Fruit fly (Drosophila melanogaster) whole organism, embryonic: Measurements from ENCODE around the gene Sem1.

Experiments used
- Aef1 ChIP-seq: fragments of 200-800 bp; sonication (Bioruptor generic); IDR thresholded peaks from 3 replicates; pipeline ENCODE4 v1.3.6; 2022; ENCODE audit warnings: missing biosample characterization, missing genetic modification characterization
- Antp ChIP-seq: fragments of 200-800 bp; sonication (Bioruptor generic); optimal IDR thresholded peaks from 3 replicates; lab custom pipeline; 2016; ENCODE audit warnings: missing biosample characterization, missing genetic modification characterization
- BEAF-32 ChIP-seq: fragments of 200-800 bp; sonication (Bioruptor generic); optimal IDR thresholded peaks from 3 replicates; lab custom pipeline; 2017; ENCODE audit warnings: missing biosample characterization, missing genetic modification characterization, mild to moderate bottlenecking, moderate library complexity, missing genetic modification reagents
- Blimp-1 ChIP-seq: fragments of 200-800 bp; sonication (Bioruptor generic); optimal IDR thresholded peaks from 3 replicates; lab custom pipeline; 2018; ENCODE audit warnings: missing biosample characterization, missing genetic modification characterization, mild to moderate bottlenecking, moderate library complexity, missing genetic modification reagents
- CG11695 ChIP-seq: fragments of 200-800 bp; sonication (Bioruptor generic); IDR thresholded peaks from 3 replicates; pipeline ENCODE4 v1.3.6; 2022; ENCODE audit warnings: missing biosample characterization, missing genetic modification characterization
- CG15011 ChIP-seq: fragments of 200-800 bp; sonication (Bioruptor generic); optimal IDR thresholded peaks from 3 replicates; lab custom pipeline; 2018; ENCODE audit warnings: missing biosample characterization, mild to moderate bottlenecking, missing genetic modification characterization
- CG15601 ChIP-seq: fragments of 200-800 bp; sonication (Bioruptor generic); optimal IDR thresholded peaks from 3 replicates; lab custom pipeline; 2019; ENCODE audit warnings: missing biosample characterization, mild to moderate bottlenecking, missing genetic modification characterization, moderate library complexity
- CG16779 ChIP-seq: fragments of 200-800 bp; sonication (Bioruptor generic); IDR thresholded peaks from 2 replicates; pipeline ENCODE4 v1.3.6; 2022; ENCODE audit warnings: missing biosample characterization, missing genetic modification characterization
- CG16813 ChIP-seq: fragments of 200-800 bp; sonication (Bioruptor generic); IDR thresholded peaks from 3 replicates; pipeline ENCODE4 v1.3.6; 2022; ENCODE audit warnings: missing biosample characterization, missing genetic modification characterization; ENCODE audit not compliant: partially characterized antibody
- CG1832 ChIP-seq: fragments of 200-800 bp; sonication (Bioruptor generic); optimal IDR thresholded peaks from 2 replicates; lab custom pipeline; 2017; ENCODE audit warnings: missing biosample characterization, mild to moderate bottlenecking, missing genetic modification characterization, inconsistent platforms
- CG18619 ChIP-seq: fragments of 200-800 bp; sonication (Bioruptor generic); optimal IDR thresholded peaks from 3 replicates; lab custom pipeline; 2017; ENCODE audit warnings: missing biosample characterization, mild to moderate bottlenecking, missing genetic modification characterization
- CG18764 ChIP-seq: fragments of 200-800 bp; sonication (Bioruptor generic); optimal IDR thresholded peaks from 3 replicates; lab custom pipeline; 2016; ENCODE audit warnings: missing biosample characterization, missing genetic modification characterization
- CG2199 ChIP-seq: fragments of 200-800 bp; sonication (Bioruptor generic); IDR thresholded peaks from 3 replicates; pipeline ENCODE4 v1.3.6; 2022; ENCODE audit warnings: missing biosample characterization, missing genetic modification characterization
- CG2875 ChIP-seq: fragments of 200-800 bp; sonication (Bioruptor generic); optimal IDR thresholded peaks from 2 replicates; lab custom pipeline; 2017; ENCODE audit warnings: missing biosample characterization, mild to moderate bottlenecking, missing genetic modification characterization, missing genetic modification reagents
- CG30020 ChIP-seq: fragments of 200-800 bp; optimal IDR thresholded peaks from 2 replicates; lab custom pipeline; 2019; ENCODE audit warnings: missing biosample characterization, mild to moderate bottlenecking, missing genetic modification characterization, moderate library complexity
- CG30403 ChIP-seq: fragments of 200-800 bp; sonication (Bioruptor generic); optimal IDR thresholded peaks from 3 replicates; lab custom pipeline; 2016; ENCODE audit warnings: missing biosample characterization, missing genetic modification characterization
- CG3995 ChIP-seq: fragments of 200-800 bp; sonication (Bioruptor generic); optimal IDR thresholded peaks from 3 replicates; lab custom pipeline; 2016; ENCODE audit warnings: missing biosample characterization, missing genetic modification characterization
- CG4617 ChIP-seq: fragments of 200-800 bp; sonication (Bioruptor generic); optimal IDR thresholded peaks from 3 replicates; lab custom pipeline; 2016; ENCODE audit warnings: missing biosample characterization, missing genetic modification characterization, borderline replicate concordance
- CG7372 ChIP-seq: fragments of 200-800 bp; sonication (Bioruptor generic); IDR thresholded peaks from 2 replicates; pipeline ENCODE4 v1.3.6; 2022; ENCODE audit warnings: missing biosample characterization, missing genetic modification characterization
- H15 ChIP-seq: fragments of 200-800 bp; sonication (Bioruptor generic); IDR thresholded peaks from 3 replicates; pipeline ENCODE4 v1.3.6; 2022; ENCODE audit warnings: missing biosample characterization, missing genetic modification characterization
- Mad ChIP-seq: fragments of 200-800 bp; sonication (Bioruptor generic); optimal IDR thresholded peaks from 2 replicates; lab custom pipeline; 2016; ENCODE audit warnings: missing biosample characterization, missing genetic modification characterization
- Med ChIP-seq: fragments of 200-800 bp; sonication (Bioruptor generic); peaks from one replicate; lab custom pipeline; 2016; ENCODE audit warnings: missing biosample characterization, missing genetic modification characterization, mild to moderate bottlenecking, inconsistent platforms, moderate library complexity
- Mes4 ChIP-seq: fragments of 200-800 bp; sonication (Bioruptor generic); optimal IDR thresholded peaks from 2 replicates; lab custom pipeline; 2016; ENCODE audit warnings: missing biosample characterization, missing genetic modification characterization
- Nf-YB ChIP-seq: fragments of 200-800 bp; sonication (Bioruptor generic); optimal IDR thresholded peaks from 3 replicates; lab custom pipeline; 2019; ENCODE audit warnings: missing biosample characterization, mild to moderate bottlenecking, missing genetic modification characterization, moderate library complexity
- Sry-δ ChIP-seq: fragments of 200-800 bp; sonication (Bioruptor generic); optimal IDR thresholded peaks from 2 replicates; lab custom pipeline; 2016; ENCODE audit warnings: missing biosample characterization, missing genetic modification characterization
- Tbp ChIP-seq: fragments of >200 bp; optimal IDR thresholded peaks from 2 replicates; lab custom pipeline; 2018; ENCODE audit warnings: missing biosample characterization, missing genetic modification characterization
- ab ChIP-seq: fragments of 200-800 bp; sonication (Bioruptor generic); optimal IDR thresholded peaks from 2 replicates; lab custom pipeline; 2016; ENCODE audit warnings: missing biosample characterization, missing genetic modification characterization
- amos ChIP-seq: fragments of 200-800 bp; sonication (Bioruptor generic); IDR thresholded peaks from 2 replicates; pipeline ENCODE4 v1.3.6; 2022; ENCODE audit warnings: missing biosample characterization, missing genetic modification characterization; ENCODE audit not compliant: partially characterized antibody
- az2 ChIP-seq: fragments of 200-800 bp; sonication (Bioruptor generic); optimal IDR thresholded peaks from 3 replicates; lab custom pipeline; 2016; ENCODE audit warnings: missing biosample characterization, missing genetic modification characterization
- chn ChIP-seq: fragments of 200-800 bp; sonication (Bioruptor generic); optimal IDR thresholded peaks from 2 replicates; lab custom pipeline; 2016; ENCODE audit warnings: missing biosample characterization, missing genetic modification characterization
- croc ChIP-seq: fragments of 200-800 bp; sonication (Bioruptor generic); conservative IDR thresholded peaks from 3 replicates; pipeline ENCODE4 v1.3.6; 2022; ENCODE audit warnings: missing biosample characterization, missing genetic modification characterization
- disco-r ChIP-seq: fragments of 200-800 bp; sonication (Bioruptor generic); optimal IDR thresholded peaks from 2 replicates; lab custom pipeline; 2016; ENCODE audit warnings: missing biosample characterization, missing genetic modification characterization
- dpn ChIP-seq, 2 experiments: fragments of 200-800 bp; sonication (Bioruptor generic); optimal IDR thresholded peaks; 3 replicates each; lab custom pipeline; 2016; ENCODE audit warnings: missing biosample characterization in 2 of 2, missing genetic modification characterization in 2 of 2
- her ChIP-seq: fragments of 200-800 bp; sonication (Bioruptor generic); optimal IDR thresholded peaks from 2 replicates; lab custom pipeline; 2016; ENCODE audit warnings: missing biosample characterization, missing genetic modification characterization
- hth ChIP-seq: fragments of >200 bp; optimal IDR thresholded peaks from 2 replicates; lab custom pipeline; 2017; ENCODE audit warnings: inconsistent platforms
- ind ChIP-seq: fragments of 200-800 bp; sonication (Bioruptor generic); optimal IDR thresholded peaks from 3 replicates; lab custom pipeline; 2016; ENCODE audit warnings: missing biosample characterization, missing genetic modification characterization
- inv ChIP-seq: fragments of 200-800 bp; sonication (Bioruptor generic); IDR thresholded peaks from 2 replicates; pipeline ENCODE4 v1.3.6; 2022; ENCODE audit warnings: missing biosample characterization, missing genetic modification characterization; ENCODE audit not compliant: partially characterized antibody
- lab ChIP-seq: fragments of 200-800 bp; sonication (Bioruptor generic); optimal IDR thresholded peaks from 3 replicates; lab custom pipeline; 2017; ENCODE audit warnings: missing biosample characterization, missing genetic modification characterization, mild to moderate bottlenecking, moderate library complexity, missing genetic modification reagents
- lilli ChIP-seq: fragments of 200-800 bp; sonication (Bioruptor generic); optimal IDR thresholded peaks from 3 replicates; lab custom pipeline; 2016; ENCODE audit warnings: missing biosample characterization, missing genetic modification characterization
- mam ChIP-seq: fragments of 200-800 bp; sonication (Bioruptor generic); optimal IDR thresholded peaks from 3 replicates; lab custom pipeline; 2016; ENCODE audit warnings: missing biosample characterization, missing genetic modification characterization
- onecut ChIP-seq: fragments of 200-800 bp; sonication (Bioruptor generic); IDR thresholded peaks from 2 replicates; pipeline ENCODE4 v1.3.6; 2022; ENCODE audit warnings: missing biosample characterization, missing genetic modification characterization
- psq ChIP-seq: fragments of 200-800 bp; sonication (Bioruptor generic); optimal IDR thresholded peaks from 2 replicates; lab custom pipeline; 2017; ENCODE audit warnings: missing biosample characterization, missing genetic modification characterization
- sima ChIP-seq: fragments of 200-800 bp; sonication (Bioruptor generic); optimal IDR thresholded peaks from 2 replicates; lab custom pipeline; 2016; ENCODE audit warnings: missing biosample characterization, missing genetic modification characterization
- tap ChIP-seq: fragments of 200-800 bp; optimal IDR thresholded peaks from 3 replicates; lab custom pipeline; 2019; ENCODE audit warnings: missing biosample characterization, mild to moderate bottlenecking, missing genetic modification characterization, moderate library complexity
- tio ChIP-seq: fragments of 200-800 bp; sonication (Bioruptor generic); optimal IDR thresholded peaks from 2 replicates; lab custom pipeline; 2017; ENCODE audit warnings: missing biosample characterization, missing genetic modification characterization, inconsistent platforms
- tna ChIP-seq: fragments of 200-800 bp; sonication (Bioruptor generic); IDR thresholded peaks from 2 replicates; pipeline ENCODE4 v1.3.6; 2022; ENCODE audit warnings: missing biosample characterization, missing genetic modification characterization; ENCODE audit not compliant: partially characterized antibody
- toy ChIP-seq: fragments of 200-800 bp; sonication (Bioruptor generic); IDR thresholded peaks from 2 replicates; pipeline ENCODE4 v1.3.6; 2022; ENCODE audit warnings: missing biosample characterization, missing genetic modification characterization

Sem1 gene

dm6 chr2L:7026308-7026707 lies 37.5 kb upstream of the Sem1 start (continued):
- TF ChIP-seq CG16779 (GFP tag; lab: Robert Waterston, UW), result 0 out of 2 replicates have a peak, but pooled peaks have one; percentile 6

- TF ChIP-seq lilli (GFP tag; lab: Kevin White, UChicago) (peak; percentile 53), CG7372 (GFP tag; lab: Robert Waterston, UW) (no peak), CG30403 (peak; percentile 36), ind (GFP tag; lab: Kevin White, UChicago) (peak; percentile 43), tap (no peak), onecut (no peak), az2 (peak; percentile 4), Sry-δ (GFP tag; lab: Kevin White, UChicago) (peak; percentile 56), psq (GFP tag; lab: Kevin White, UChicago) (no peak), CG1832 (no peak), Nf-YB (GFP tag; lab: Kevin White, UChicago) (no peak), Mad (GFP tag; lab: Kevin White, UChicago) (no peak), Med (GFP tag; lab: Kevin White, UChicago) (peak; percentile 94), hth (lab: Kevin White, UChicago) (no peak), Antp (GFP tag; lab: Kevin White, UChicago) (peak; percentile 30), disco-r (no peak), amos (GFP tag; lab: Robert Waterston, UW) (peak; percentile 60), Aef1 (peak; percentile 20; the same call in 1 of the 3 replicates), mam (GFP tag; lab: Kevin White, UChicago) (peak; percentile 30), croc (no peak), CG15601 (no peak), CG18619 (GFP tag; lab: Kevin White, UChicago) (no peak), Mes4 (GFP tag; lab: Kevin White, UChicago) (no peak), toy (GFP tag; lab: Robert Waterston, UW) (no peak), H15 (GFP tag; lab: Robert Waterston, UW) (no peak), CG2875 (GFP tag; lab: Kevin White, UChicago) (no peak), dpn (GFP tag; optimal IDR thresholded peaks at IDR 0.05; lab: Kevin White, UChicago) (peak; percentile 31 to 41), Blimp-1 (GFP tag; lab: Kevin White, UChicago) (no peak), CG15011 (GFP tag; lab: Kevin White, UChicago) (no peak), her (peak; percentile 4), Tbp (GFP tag; lab: Kevin White, UChicago) (no peak), tio (GFP tag; lab: Kevin White, UChicago) (no peak), BEAF-32 (GFP tag; lab: Kevin White, UChicago) (peak; percentile 72), chn (GFP tag; lab: Kevin White, UChicago) (peak; percentile 23), CG30020 (tag; lab: Kevin White, UChicago) (no peak), CG16813 (GFP tag; lab: Robert Waterston, UW) (peak; percentile 75), CG18764 (GFP tag; lab: Kevin White, UChicago) (no peak), sima (GFP tag; lab: Kevin White, UChicago) (no peak), CG11695 (GFP tag; lab: Robert Waterston, UW) (no peak), tna (peak; percentile 75), CG3995 (GFP tag; lab: Kevin White, UChicago) (peak; percentile 72), lab (GFP tag; lab: Kevin White, UChicago) (peak; percentile 20), inv (GFP tag; lab: Robert Waterston, UW) (peak; percentile 55), ab (GFP tag; lab: Kevin White, UChicago) (no peak), CG4617 (GFP tag; lab: Kevin White, UChicago) (peak; percentile 98), CG2199 (GFP tag; lab: Robert Waterston, UW) (no peak)
These were observed 36.5 kb upstream of the Sem1 start, which contains the start of the genes CG31908 and MME1 for dm6 chr2L:7026988-7027908. TSS of gene CG31908 (minus strand) at chr2L:7027389. TSS of gene MME1 (plus strand) at chr2L:7027526.
